Worm (Caenorhabditis elegans) whole organism, L3 larva: Measurements from ENCODE around the gene C03B1.13.

ENCODE experiments used
- ceh-82 ChIP-seq: fragments of 150-350 bp; optimal IDR thresholded peaks from 2 replicates; lab custom pipeline; 2014; ENCODE audit warnings: missing biosample characterization, missing genetic modification characterization
- elt-2 ChIP-seq: sonication (generic microtip); optimal IDR thresholded peaks from 2 replicates; lab custom pipeline; 2016; ENCODE audit warnings: missing genetic modification reagents, mild to moderate bottlenecking, missing genetic modification characterization, missing compliant biosample characterization
- fkh-10 ChIP-seq: sonication (generic microtip); optimal IDR thresholded peaks from 2 replicates; lab custom pipeline; 2017; ENCODE audit warnings: missing biosample characterization, missing genetic modification reagents, missing genetic modification characterization
- fos-1 ChIP-seq: fragments of 150-350 bp; optimal IDR thresholded peaks from 2 replicates; lab custom pipeline; 2014; ENCODE audit warnings: missing biosample characterization, missing genetic modification characterization
- nfya-1 ChIP-seq: sonication (generic microtip); optimal IDR thresholded peaks from 2 replicates; lab custom pipeline; 2017; ENCODE audit warnings: missing genetic modification characterization, mild to moderate bottlenecking, missing compliant biosample characterization, antibody characterized with exemption, moderate library complexity; ENCODE audit not compliant: insufficient read depth
- nhr-43 ChIP-seq: sonication (generic microtip); optimal IDR thresholded peaks from 2 replicates; lab custom pipeline; 2016; ENCODE audit warnings: mild to moderate bottlenecking, missing genetic modification characterization, missing compliant biosample characterization; ENCODE audit not compliant: poor library complexity, severe bottlenecking
- nhr-76 ChIP-seq: fragments of 150-350 bp; sonication (generic microtip); optimal IDR thresholded peaks from 5 replicates; lab custom pipeline; 2014; ENCODE audit warnings: missing biosample characterization, missing genetic modification characterization
- snpc-4 ChIP-seq: fragments of 150-350 bp; optimal IDR thresholded peaks from 2 replicates; lab custom pipeline; 2014; ENCODE audit warnings: missing biosample characterization, missing genetic modification characterization
- tbx-2 ChIP-seq: sonication (generic microtip); optimal IDR thresholded peaks from 2 replicates; lab custom pipeline; 2016; ENCODE audit warnings: mild to moderate bottlenecking, missing genetic modification characterization, missing compliant biosample characterization

- no peak for TF ChIP-seq fos-1 (tag; lab: Kevin White, UChicago)
- no peak for TF ChIP-seq nhr-76 (tag; lab: Kevin White, UChicago)
- no peak for TF ChIP-seq snpc-4 (tag; lab: Kevin White, UChicago)
- no peak for TF ChIP-seq fkh-10 (GFP tag; lab: Kevin White, UChicago)
- no peak for TF ChIP-seq nhr-43
- no peak for TF ChIP-seq nfya-1 (tag; lab: Kevin White, UChicago)
- TF ChIP-seq tbx-2 (tag; lab: Kevin White, UChicago) = no peak
- TF ChIP-seq elt-2 (tag; lab: Kevin White, UChicago) = no peak
- no peak for TF ChIP-seq ceh-82 (tag; lab: Kevin White, UChicago)
Measured at ce11 chrX:6353763-6354162, 15.9 kb upstream of the C03B1.13 start.
